Fruit fly (Drosophila melanogaster) whole organism, embryonic: ENCODE measurements around the gene CG13070.

Experiments used
- CG1024 ChIP-seq: fragments of 200-800 bp; sonication (Bioruptor generic); IDR thresholded peaks from 2 replicates; pipeline ENCODE4 v1.3.6; 2022; ENCODE audit warnings: missing biosample characterization, missing genetic modification characterization
- CG11093 ChIP-seq: fragments of 200-800 bp; sonication (Bioruptor generic); IDR thresholded peaks from 3 replicates; pipeline ENCODE4 v1.3.6; 2022; ENCODE audit warnings: missing biosample characterization, missing genetic modification characterization
- CG11504 ChIP-seq: fragments of 200-800 bp; sonication (Bioruptor generic); optimal IDR thresholded peaks from 3 replicates; lab custom pipeline; 2019; ENCODE audit warnings: missing biosample characterization, mild to moderate bottlenecking, missing genetic modification characterization, moderate library complexity
- CG12769 ChIP-seq: fragments of 200-800 bp; sonication (Bioruptor generic); optimal IDR thresholded peaks from 2 replicates; lab custom pipeline; 2019; ENCODE audit warnings: missing biosample characterization, mild to moderate bottlenecking, missing genetic modification characterization, moderate library complexity
- CG14014 ChIP-seq: fragments of 200-800 bp; sonication (Bioruptor generic); IDR thresholded peaks from 2 replicates; pipeline ENCODE4 v1.3.6; 2022; ENCODE audit warnings: missing biosample characterization, missing genetic modification characterization
- CG14441 ChIP-seq: fragments of 200-800 bp; sonication (Bioruptor generic); IDR thresholded peaks from 2 replicates; pipeline ENCODE4 v1.3.6; 2022; ENCODE audit warnings: missing biosample characterization, missing genetic modification characterization
- CG14860 ChIP-seq: fragments of 200-800 bp; sonication (Bioruptor generic); IDR thresholded peaks from 3 replicates; pipeline ENCODE4 v1.3.6; 2022; ENCODE audit warnings: missing biosample characterization, missing genetic modification characterization; ENCODE audit not compliant: partially characterized antibody
- CG15601 ChIP-seq: fragments of 200-800 bp; sonication (Bioruptor generic); optimal IDR thresholded peaks from 3 replicates; lab custom pipeline; 2019; ENCODE audit warnings: missing biosample characterization, mild to moderate bottlenecking, missing genetic modification characterization, moderate library complexity
- CG17802 ChIP-seq: fragments of 200-800 bp; sonication (Bioruptor generic); optimal IDR thresholded peaks from 2 replicates; lab custom pipeline; 2018; ENCODE audit warnings: missing biosample characterization, mild to moderate bottlenecking, missing genetic modification characterization, moderate library complexity
- CG2129 ChIP-seq: fragments of 200-800 bp; sonication (Bioruptor generic); IDR thresholded peaks from 2 replicates; pipeline ENCODE4 v1.3.6; 2022; ENCODE audit warnings: missing biosample characterization, missing genetic modification characterization; ENCODE audit not compliant: partially characterized antibody
- CG2678 ChIP-seq: fragments of 200-800 bp; sonication (Bioruptor generic); optimal IDR thresholded peaks from 3 replicates; lab custom pipeline; 2019; ENCODE audit warnings: missing biosample characterization, mild to moderate bottlenecking, missing genetic modification characterization, moderate library complexity
- CG32767 ChIP-seq: fragments of 200-800 bp; sonication (Bioruptor generic); IDR thresholded peaks from 2 replicates; pipeline ENCODE4 v1.3.6; 2022; ENCODE audit warnings: missing biosample characterization, missing genetic modification characterization
- CG34224 ChIP-seq: fragments of 200-800 bp; sonication (Bioruptor generic); IDR thresholded peaks from 3 replicates; pipeline ENCODE4 v1.3.6; 2022; ENCODE audit warnings: missing biosample characterization, missing genetic modification characterization; ENCODE audit not compliant: partially characterized antibody
- CG34422 ChIP-seq: fragments of 200-800 bp; sonication (Bioruptor generic); IDR thresholded peaks from 3 replicates; pipeline ENCODE4 v1.3.6; 2022; ENCODE audit warnings: missing biosample characterization, missing genetic modification characterization
- CG3726 ChIP-seq: fragments of 200-800 bp; sonication (Bioruptor generic); IDR thresholded peaks from 3 replicates; pipeline ENCODE4, ENCODE4 v1.3.6; 2022; ENCODE audit warnings: missing biosample characterization, missing genetic modification characterization
- CG3847 ChIP-seq: fragments of 200-800 bp; sonication (Bioruptor generic); IDR thresholded peaks from 2 replicates; pipeline ENCODE4 v1.3.6; 2022; ENCODE audit warnings: missing biosample characterization, missing genetic modification characterization
- CG6254 ChIP-seq: fragments of 200-800 bp; sonication (Bioruptor generic); optimal IDR thresholded peaks from 3 replicates; lab custom pipeline; 2017; ENCODE audit warnings: mild to moderate bottlenecking, missing biosample characterization, missing genetic modification reagents, missing genetic modification characterization
- CG7357 ChIP-seq: fragments of 200-800 bp; sonication (Bioruptor generic); IDR thresholded peaks from 3 replicates; pipeline ENCODE4 v1.3.6; 2022; ENCODE audit warnings: missing biosample characterization, missing genetic modification characterization
- Dek ChIP-seq: fragments of 200-800 bp; sonication (Bioruptor generic); optimal IDR thresholded peaks from 3 replicates; lab custom pipeline; 2019; ENCODE audit warnings: missing biosample characterization, mild to moderate bottlenecking, missing genetic modification characterization, moderate library complexity
- E2f1 ChIP-seq: fragments of 200-800 bp; sonication (Bioruptor generic); IDR thresholded peaks from 2 replicates; pipeline ENCODE4 v1.3.6; 2022; ENCODE audit warnings: missing biosample characterization, missing genetic modification characterization
- HLHmδ ChIP-seq: fragments of 200-800 bp; sonication (Bioruptor generic); optimal IDR thresholded peaks from 2 replicates; lab custom pipeline; 2018; ENCODE audit warnings: missing biosample characterization, mild to moderate bottlenecking, missing genetic modification characterization, moderate library complexity
- Hey ChIP-seq: fragments of 200-800 bp; sonication (Bioruptor generic); optimal IDR thresholded peaks from 3 replicates; lab custom pipeline; 2018; ENCODE audit warnings: missing biosample characterization, mild to moderate bottlenecking, missing genetic modification characterization
- MBD-R2 ChIP-seq: fragments of 200-800 bp; sonication (Bioruptor generic); IDR thresholded peaks from 2 replicates; pipeline ENCODE4 v1.3.6; 2022; ENCODE audit warnings: missing biosample characterization, missing genetic modification characterization
- Myb ChIP-seq: fragments of 200-800 bp; sonication (Bioruptor generic); optimal IDR thresholded peaks from 2 replicates; lab custom pipeline; 2016; ENCODE audit warnings: missing biosample characterization, missing genetic modification characterization
- Opbp ChIP-seq: fragments of 200-800 bp; sonication (Bioruptor generic); IDR thresholded peaks from 3 replicates; pipeline ENCODE4 v1.3.6; 2022; ENCODE audit warnings: missing biosample characterization, missing genetic modification characterization; ENCODE audit not compliant: partially characterized antibody
- Scr ChIP-seq: fragments of 200-800 bp; sonication (Bioruptor generic); IDR thresholded peaks from 2 replicates; pipeline ENCODE4 v1.3.6; 2022; ENCODE audit warnings: missing biosample characterization, missing genetic modification characterization; ENCODE audit not compliant: partially characterized antibody
- Sin3A ChIP-seq: fragments of >200 bp; optimal IDR thresholded peaks from 2 replicates; lab custom pipeline; 2018
- Sry-δ ChIP-seq: fragments of 200-800 bp; sonication (Bioruptor generic); optimal IDR thresholded peaks from 2 replicates; lab custom pipeline; 2016; ENCODE audit warnings: missing biosample characterization, missing genetic modification characterization
- Usf ChIP-seq: fragments of 200-800 bp; sonication (Bioruptor generic); optimal IDR thresholded peaks from 2 replicates; lab custom pipeline; 2017; ENCODE audit warnings: missing genotype, missing biosample characterization, missing genetic modification characterization
- al ChIP-seq: fragments of 200-800 bp; sonication (Bioruptor generic); IDR thresholded peaks from 2 replicates; pipeline ENCODE4 v1.3.6; 2022; ENCODE audit warnings: missing biosample characterization, missing genetic modification characterization
- ase ChIP-seq: fragments of 200-800 bp; sonication (Bioruptor generic); IDR thresholded peaks from 3 replicates; pipeline ENCODE4 v1.3.6; 2022; ENCODE audit warnings: missing biosample characterization, missing genetic modification characterization
- bab2 ChIP-seq: fragments of 200-800 bp; sonication (Bioruptor generic); optimal IDR thresholded peaks from 2 replicates; lab custom pipeline; 2016; ENCODE audit warnings: missing biosample characterization, missing genetic modification characterization
- bigmax ChIP-seq: fragments of 200-800 bp; sonication (Bioruptor generic); optimal IDR thresholded peaks from 2 replicates; lab custom pipeline; 2018; ENCODE audit warnings: missing biosample characterization, mild to moderate bottlenecking, missing genetic modification characterization
- cg ChIP-seq: fragments of 200-800 bp; sonication (Bioruptor generic); optimal IDR thresholded peaks from 3 replicates; lab custom pipeline; 2019; ENCODE audit warnings: missing biosample characterization, mild to moderate bottlenecking, missing genetic modification characterization, moderate library complexity
- dmrt99B ChIP-seq: fragments of 200-800 bp; sonication (Bioruptor generic); optimal IDR thresholded peaks from 2 replicates; lab custom pipeline; 2018; ENCODE audit warnings: missing biosample characterization, mild to moderate bottlenecking, missing genetic modification characterization, moderate library complexity
- esg ChIP-seq: fragments of 200-800 bp; sonication (Bioruptor generic); conservative IDR thresholded peaks from 2 replicates; pipeline ENCODE4 v1.3.6; 2022; ENCODE audit warnings: missing biosample characterization, missing genetic modification characterization
- ewg ChIP-seq: fragments of 200-800 bp; sonication (Bioruptor generic); optimal IDR thresholded peaks from 3 replicates; lab custom pipeline; 2017; ENCODE audit warnings: mild to moderate bottlenecking, missing biosample characterization, missing genetic modification reagents, missing genetic modification characterization
- fd96Cb ChIP-seq: fragments of 200-800 bp; sonication (Bioruptor generic); optimal IDR thresholded peaks from 2 replicates; lab custom pipeline; 2018; ENCODE audit warnings: missing biosample characterization, mild to moderate bottlenecking, missing genetic modification characterization, moderate library complexity
- hb ChIP-seq: fragments of 200-800 bp; sonication (Bioruptor generic); IDR thresholded peaks from 3 replicates; pipeline ENCODE4 v1.3.6; 2022; ENCODE audit warnings: missing biosample characterization, missing genetic modification characterization; ENCODE audit not compliant: partially characterized antibody
- ind ChIP-seq: fragments of 200-800 bp; sonication (Bioruptor generic); optimal IDR thresholded peaks from 3 replicates; lab custom pipeline; 2016; ENCODE audit warnings: missing biosample characterization, missing genetic modification characterization
- oc ChIP-seq: fragments of 200-800 bp; sonication (Bioruptor generic); optimal IDR thresholded peaks from 2 replicates; lab custom pipeline; 2018; ENCODE audit warnings: missing biosample characterization, mild to moderate bottlenecking, missing genetic modification characterization, moderate library complexity
- onecut ChIP-seq: fragments of 200-800 bp; sonication (Bioruptor generic); IDR thresholded peaks from 2 replicates; pipeline ENCODE4 v1.3.6; 2022; ENCODE audit warnings: missing biosample characterization, missing genetic modification characterization
- pan ChIP-seq, 4 experiments: fragments of >200 bp in 3 of 4; fragments of 200-800 bp in 1 of 4; sonication (Bioruptor generic) in 1 of 4; optimal IDR thresholded peaks in 3 of 4; IDR thresholded peaks in 1 of 4; 2 replicates each; pipeline versions ENCODE4 v1.3.6 to Lab custom; 2017 to 2022; ENCODE audit warnings: missing biosample characterization in 2 of 4, missing genetic modification characterization in 2 of 4, mixed read lengths in 1 of 4
- salm ChIP-seq: fragments of 200-800 bp; sonication (Bioruptor generic); optimal IDR thresholded peaks from 2 replicates; lab custom pipeline; 2018; ENCODE audit warnings: missing biosample characterization, mild to moderate bottlenecking, missing genetic modification characterization
- slou ChIP-seq: fragments of 200-800 bp; sonication (Bioruptor generic); optimal IDR thresholded peaks from 3 replicates; lab custom pipeline; 2016; ENCODE audit warnings: missing biosample characterization, missing genetic modification characterization
- so ChIP-seq: fragments of 200-800 bp; sonication (Bioruptor generic); IDR thresholded peaks from 3 replicates; pipeline ENCODE4 v1.3.6; 2022; ENCODE audit warnings: missing biosample characterization, missing genetic modification characterization
- ssp ChIP-seq: fragments of 200-800 bp; sonication (Bioruptor generic); IDR thresholded peaks from 2 replicates; pipeline ENCODE4 v1.3.6; 2022; ENCODE audit warnings: missing biosample characterization, missing genetic modification characterization
- tna ChIP-seq: fragments of 200-800 bp; sonication (Bioruptor generic); IDR thresholded peaks from 2 replicates; pipeline ENCODE4 v1.3.6; 2022; ENCODE audit warnings: missing biosample characterization, missing genetic modification characterization; ENCODE audit not compliant: partially characterized antibody
- trh ChIP-seq: fragments of 200-800 bp; sonication (Bioruptor generic); optimal IDR thresholded peaks from 2 replicates; lab custom pipeline; 2016; ENCODE audit warnings: missing biosample characterization, missing genetic modification characterization
- tx ChIP-seq: fragments of 200-800 bp; sonication (Bioruptor generic); optimal IDR thresholded peaks from 2 replicates; lab custom pipeline; 2016; ENCODE audit warnings: missing biosample characterization, missing genetic modification characterization
- wor ChIP-seq: fragments of 200-800 bp; sonication (Bioruptor generic); IDR thresholded peaks from 2 replicates; pipeline ENCODE4 v1.3.6; 2022; ENCODE audit warnings: missing biosample characterization, missing genetic modification characterization

The CG13070 gene

dm6 chr3L:16286258-16286657 lies 23.1 kb downstream of the CG13070 start (continued):
- no peak for TF ChIP-seq al (GFP tag; lab: Robert Waterston, UW)
- TF ChIP-seq Hey = no peak
- TF ChIP-seq bab2 = no peak
- 0 out of 3 replicates have a peak, but pooled peaks have one; percentile 32 for TF ChIP-seq CG7357 (GFP tag; lab: Robert Waterston, UW)
- TF ChIP-seq CG12769 = peak; percentile 39
- TF ChIP-seq Dek (tag; lab: Kevin White, UChicago) = no peak
- TF ChIP-seq CG34224 (GFP tag; lab: Robert Waterston, UW) = no peak
- peak; percentile 67 for TF ChIP-seq dmrt99B (tag; lab: Kevin White, UChicago)
- no peak for TF ChIP-seq CG32767 (GFP tag; lab: Robert Waterston, UW)
- TF ChIP-seq CG14860 (GFP tag; lab: Robert Waterston, UW) = no peak
- no peak for TF ChIP-seq E2f1 (GFP tag; lab: Robert Waterston, UW)
- TF ChIP-seq oc (tag; lab: Kevin White, UChicago) = no peak
- TF ChIP-seq slou = no peak
- TF ChIP-seq bigmax = no peak
- TF ChIP-seq CG1024 = no peak
- TF ChIP-seq fd96Cb (tag; lab: Kevin White, UChicago) = peak; percentile 19
- no peak for TF ChIP-seq wor
- TF ChIP-seq esg (GFP tag; lab: Robert Waterston, UW) = peak; percentile 27; the same call in 1 of the 2 replicates
- TF ChIP-seq ind (GFP tag; lab: Kevin White, UChicago) = no peak
- no peak for TF ChIP-seq tx (GFP tag; lab: Kevin White, UChicago)
- TF ChIP-seq Scr (GFP tag; lab: Robert Waterston, UW) = no peak
- TF ChIP-seq trh (GFP tag; lab: Kevin White, UChicago) = no peak
- no peak for TF ChIP-seq Sin3A
- no peak for TF ChIP-seq CG6254 (GFP tag; lab: Kevin White, UChicago)
- no peak for TF ChIP-seq Sry-δ (GFP tag; lab: Kevin White, UChicago)
- no peak for TF ChIP-seq Usf (GFP tag; lab: Kevin White, UChicago)
- no peak for TF ChIP-seq salm (tag; lab: Kevin White, UChicago)
- no peak for TF ChIP-seq CG3847 (GFP tag; lab: Robert Waterston, UW)
- no peak for TF ChIP-seq ase (GFP tag; lab: Robert Waterston, UW)
- TF ChIP-seq onecut (GFP tag; lab: Robert Waterston, UW) = no peak
- no peak for TF ChIP-seq HLHmδ (GFP tag; lab: Kevin White, UChicago)
- peak; percentile 61 for TF ChIP-seq CG2678
- no peak for TF ChIP-seq CG3726 (GFP tag; lab: Robert Waterston, UW)
- no peak; the same call in 1 of the 2 replicates for TF ChIP-seq CG14014 (GFP tag; lab: Robert Waterston, UW)
- TF ChIP-seq pan (optimal IDR thresholded peaks at IDR 0.05; lab: Kevin White, UChicago) = no peak
- TF ChIP-seq pan (GFP tag; optimal IDR thresholded peaks at IDR 0.05 in 1 of 2, IDR thresholded peaks at IDR 0.05 in 1 of 2) = peak in 1 of 2 experiments; percentile 56
- TF ChIP-seq CG34422 (GFP tag; lab: Robert Waterston, UW) = no peak
- no peak for TF ChIP-seq Opbp (GFP tag; lab: Robert Waterston, UW)
- TF ChIP-seq CG14441 (GFP tag; lab: Robert Waterston, UW) = peak; percentile 57
- no peak for TF ChIP-seq CG17802 (tag; lab: Kevin White, UChicago)
- TF ChIP-seq CG11504 = peak; percentile 68
- no peak for TF ChIP-seq CG2129 (GFP tag; lab: Robert Waterston, UW)
- no peak for TF ChIP-seq CG11093 (GFP tag; lab: Robert Waterston, UW)
- TF ChIP-seq ssp (GFP tag; lab: Robert Waterston, UW) = no peak
- TF ChIP-seq so (GFP tag; lab: Robert Waterston, UW) = peak; percentile 45; the same call in 1 of the 3 replicates
- TF ChIP-seq cg (GFP tag; lab: Kevin White, UChicago) = no peak
- TF ChIP-seq MBD-R2 (GFP tag; lab: Robert Waterston, UW) = no peak
- no peak for TF ChIP-seq Myb
- no peak for TF ChIP-seq tna (GFP tag; lab: Robert Waterston, UW)
- no peak for TF ChIP-seq ewg
- no peak for TF ChIP-seq CG15601 (tag; lab: Kevin White, UChicago)
- no peak for TF ChIP-seq hb
